Worm (Caenorhabditis elegans): ENCODE results near the gene sti-1.
"Not testable (repeated sequence)": the region's sequence is repeated elsewhere in the genome, so short reads cannot be mapped to it uniquely, and the experiment has no call there.

Gene sti-1

DNA sequence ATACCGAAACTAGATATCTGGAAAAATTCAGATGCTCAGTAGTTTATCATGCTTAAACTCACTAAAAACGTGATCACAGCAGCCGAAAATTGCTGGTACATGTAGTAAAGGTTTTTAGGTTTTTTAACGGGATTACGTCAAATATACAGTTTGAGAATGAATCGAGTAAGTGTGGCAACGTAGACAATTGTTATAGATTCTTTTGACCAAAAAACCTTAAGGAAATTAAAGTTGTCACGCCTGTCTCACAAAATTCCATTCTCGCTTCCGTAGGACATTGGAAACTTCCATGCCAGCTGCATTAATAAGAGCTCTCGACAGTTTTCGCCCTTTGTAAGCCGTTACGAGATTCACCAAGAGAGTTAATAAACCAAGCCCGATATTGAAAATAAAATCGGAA, 49.6 kb downstream of the sti-1 start, which contains the start of gene srx-31:
Gene srx-31, minus strand, starts transcription at position 101 of the 400 bp plus-strand sequence.
- not testable (repeated sequence) for TF ChIP-seq nhr-71, F16B12.6, pqm-1 (tag; optimal IDR thresholded peaks at IDR 0.05)
